Fruit fly (Drosophila melanogaster): Measurements from ENCODE around the gene CG14384.

The CG14384 gene

DNA sequence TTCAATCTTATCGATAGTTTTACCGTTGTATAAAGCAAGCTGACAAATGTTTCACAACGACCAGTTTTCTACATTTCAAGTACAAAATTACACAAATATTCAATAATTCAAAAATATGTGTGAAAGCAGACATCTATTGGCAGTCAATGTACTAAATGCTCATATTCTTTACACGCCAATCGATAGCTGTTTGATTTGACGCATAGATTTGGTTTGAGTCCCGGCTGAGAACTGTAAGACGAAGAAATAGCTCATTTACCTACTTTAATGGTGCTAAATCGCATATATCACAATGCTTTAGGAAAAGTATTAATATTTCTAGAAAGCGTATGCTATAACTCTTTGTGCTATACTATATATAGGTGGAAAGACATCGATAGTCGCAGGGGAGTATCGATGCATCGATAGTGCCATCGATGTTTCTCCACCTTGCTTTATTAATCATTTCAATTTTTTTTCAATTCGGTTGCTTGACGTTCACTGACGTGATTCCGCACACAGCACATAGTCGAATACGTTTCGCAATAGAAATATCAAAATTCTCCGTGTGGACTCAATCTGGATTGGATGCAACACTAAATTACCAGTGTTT is 13.2 kb upstream of the CG14384 start, which contains the start of gene Paip2 (continued):
- no peak for TF ChIP-seq Hey (tag; optimal IDR thresholded peaks at IDR 0.05)
- no peak for TF ChIP-seq CG15011 (GFP tag; optimal IDR thresholded peaks at IDR 0.05)
- TF ChIP-seq Aef1 (GFP tag; IDR thresholded peaks at IDR 0.05): no peak
- TF ChIP-seq H2.0 (GFP tag; IDR thresholded peaks at IDR 0.05): no peak
- peak; percentile 70 for TF ChIP-seq CG12659 (GFP tag; optimal IDR thresholded peaks at IDR 0.05)
- TF ChIP-seq Opbp (GFP tag; IDR thresholded peaks at IDR 0.05; ENCODE audit: partially characterized antibody): peak; percentile 96
- peak in 1 of 2 experiments; percentile 1 for TF ChIP-seq Hr51 (GFP tag; optimal IDR thresholded peaks at IDR 0.05)
- TF ChIP-seq Lhr (GFP tag; optimal IDR thresholded peaks at IDR 0.05): peak; percentile 76
- TF ChIP-seq fd96Cb (tag; optimal IDR thresholded peaks at IDR 0.05): no peak
- TF ChIP-seq Elba2 (GFP tag; optimal IDR thresholded peaks at IDR 0.05): no peak
- TF ChIP-seq fd64A (GFP tag; optimal IDR thresholded peaks at IDR 0.05): no peak
- TF ChIP-seq CG3281 (GFP tag; optimal IDR thresholded peaks at IDR 0.05): no peak
- TF ChIP-seq Ada2b (GFP tag; IDR thresholded peaks at IDR 0.05): no peak
- TF ChIP-seq CG6175 (GFP tag; IDR thresholded peaks at IDR 0.05): no peak
- TF ChIP-seq Usf (GFP tag; optimal IDR thresholded peaks at IDR 0.05): no peak
- TF ChIP-seq CG6683 (GFP tag; optimal IDR thresholded peaks at IDR 0.05): no peak
- TF ChIP-seq tgo (GFP tag; IDR thresholded peaks at IDR 0.05): no peak
- TF ChIP-seq Hr78 (GFP tag; optimal IDR thresholded peaks at IDR 0.05): no peak
- TF ChIP-seq Hand (GFP tag; optimal IDR thresholded peaks at IDR 0.05): no peak
- no peak for TF ChIP-seq CG2678 (tag; optimal IDR thresholded peaks at IDR 0.05)
- no peak for TF ChIP-seq p53 (GFP tag; optimal IDR thresholded peaks at IDR 0.05)
- no peak for TF ChIP-seq odd (GFP tag; optimal IDR thresholded peaks at IDR 0.05)
- TF ChIP-seq CG6854 (GFP tag; optimal IDR thresholded peaks at IDR 0.05): no peak
- no peak for TF ChIP-seq klu (GFP tag; IDR thresholded peaks at IDR 0.05)
- no peak for TF ChIP-seq zf30C (GFP tag; optimal IDR thresholded peaks at IDR 0.05)
- peak; percentile 12 for TF ChIP-seq twi (tag; optimal IDR thresholded peaks at IDR 0.05)
- no peak for TF ChIP-seq CG2889 (GFP tag; IDR thresholded peaks at IDR 0.05)
- peak; percentile 5 for TF ChIP-seq NfI (GFP tag; optimal IDR thresholded peaks at IDR 0.05)
- TF ChIP-seq yki (optimal IDR thresholded peaks at IDR 0.05): no peak
- TF ChIP-seq mirr (GFP tag; optimal IDR thresholded peaks at IDR 0.05): no peak
- TF ChIP-seq Meics (GFP tag; optimal IDR thresholded peaks at IDR 0.05): no peak
- TF ChIP-seq emc (GFP tag; optimal IDR thresholded peaks at IDR 0.05): no peak
- TF ChIP-seq CG11560 (tag; IDR thresholded peaks at IDR 0.05): peak; percentile 61; the same call in 2 of the 3 replicates
- TF ChIP-seq BtbVII (GFP tag; optimal IDR thresholded peaks at IDR 0.05): no peak
- peak; percentile 98 for TF ChIP-seq Doc3 (GFP tag; IDR thresholded peaks at IDR 0.05; ENCODE audit: partially characterized antibody)
- TF ChIP-seq NK7.1 (GFP tag; optimal IDR thresholded peaks at IDR 0.05): no peak
- no peak for TF ChIP-seq lab (GFP tag; optimal IDR thresholded peaks at IDR 0.05)
- peak; percentile 31 for TF ChIP-seq nerfin-1 (tag; optimal IDR thresholded peaks at IDR 0.05)
- no peak for TF ChIP-seq CG15696 (tag; optimal IDR thresholded peaks at IDR 0.05)
- no peak for TF ChIP-seq ewg (GFP tag; optimal IDR thresholded peaks at IDR 0.05)
- TF ChIP-seq bcd (GFP tag; optimal IDR thresholded peaks at IDR 0.05): no peak
- TF ChIP-seq gsb-n (tag; optimal IDR thresholded peaks at IDR 0.05): no peak
- TF ChIP-seq PHDP (tag; optimal IDR thresholded peaks at IDR 0.05): no peak
- peak; percentile 9 for TF ChIP-seq CG12155 (GFP tag; optimal IDR thresholded peaks at IDR 0.05)
- no peak for TF ChIP-seq Ssrp (tag; optimal IDR thresholded peaks at IDR 0.05)
- TF ChIP-seq Med (GFP tag): peak; percentile 90
- TF ChIP-seq sens (GFP tag): peak; percentile 70
- no peak for TF ChIP-seq ken (GFP tag; IDR thresholded peaks at IDR 0.05)
- no peak for TF ChIP-seq crp (GFP tag; optimal IDR thresholded peaks at IDR 0.05)
- TF ChIP-seq CG10209 (GFP tag; optimal IDR thresholded peaks at IDR 0.05): no peak

Measured in whole organism, embryonic.